Fruit fly (Drosophila melanogaster): Measurements from ENCODE around the gene Task6.

Task6 gene

dm6 chr3R:13715012-13715673 is 40.8 kb upstream of the Task6 start, which contains the start of gene kmr (continued):
- no peak for TF ChIP-seq fru (optimal IDR thresholded peaks at IDR 0.05)
- no peak for TF ChIP-seq pzg (GFP tag; optimal IDR thresholded peaks at IDR 0.05)
- no peak for TF ChIP-seq Sox100B (GFP tag; optimal IDR thresholded peaks at IDR 0.05)
- TF ChIP-seq fd64A (GFP tag; optimal IDR thresholded peaks at IDR 0.05), result no peak
- peak; percentile 8 for TF ChIP-seq stwl (tag; optimal IDR thresholded peaks at IDR 0.05)
- TF ChIP-seq Hsf (GFP tag; optimal IDR thresholded peaks at IDR 0.05), result no peak
- TF ChIP-seq Dp (GFP tag; optimal IDR thresholded peaks at IDR 0.05), result no peak
- TF ChIP-seq Awh (GFP tag; IDR thresholded peaks at IDR 0.05), result peak; percentile 51; the same call in 1 of the 2 replicates
- peak; percentile 57 for TF ChIP-seq kah (GFP tag; optimal IDR thresholded peaks at IDR 0.05)
- TF ChIP-seq Rfx (GFP tag; IDR thresholded peaks at IDR 0.05), result no peak; the same call in 1 of the 2 replicates
- peak; percentile 22 for TF ChIP-seq CG33213 (GFP tag; optimal IDR thresholded peaks at IDR 0.05)
- TF ChIP-seq abd-A (tag; optimal IDR thresholded peaks at IDR 0.05), result peak; percentile 76
- TF ChIP-seq NFAT (GFP tag; IDR thresholded peaks at IDR 0.05), result peak; percentile 8; the same call in 1 of the 2 replicates
- TF ChIP-seq nmo (GFP tag; optimal IDR thresholded peaks at IDR 0.05), result peak; percentile 23
- peak; percentile 50 for TF ChIP-seq odd (GFP tag; optimal IDR thresholded peaks at IDR 0.05)
- TF ChIP-seq lab (GFP tag; optimal IDR thresholded peaks at IDR 0.05), result peak; percentile 74
- no peak for TF ChIP-seq CG31365 (tag; optimal IDR thresholded peaks at IDR 0.05)
- no peak for TF ChIP-seq CG6272 (GFP tag; IDR thresholded peaks at IDR 0.05)
- TF ChIP-seq Xrp1 (GFP tag; IDR thresholded peaks at IDR 0.05), result no peak; the same call in 1 of the 2 replicates
- no peak for TF ChIP-seq sisA (GFP tag; IDR thresholded peaks at IDR 0.05)
- no peak for TF ChIP-seq tx (GFP tag; optimal IDR thresholded peaks at IDR 0.05)
- no peak for TF ChIP-seq ttk (GFP tag; IDR thresholded peaks at IDR 0.05)
- TF ChIP-seq CG15011 (GFP tag; optimal IDR thresholded peaks at IDR 0.05), result no peak
- TF ChIP-seq CG6683 (GFP tag; optimal IDR thresholded peaks at IDR 0.05), result no peak
- TF ChIP-seq sima (GFP tag; optimal IDR thresholded peaks at IDR 0.05), result no peak
- TF ChIP-seq CG30020 (tag; optimal IDR thresholded peaks at IDR 0.05), result no peak
- TF ChIP-seq CG4360 (GFP tag; IDR thresholded peaks at IDR 0.05), result peak; percentile 97
- TF ChIP-seq pnt (GFP tag; optimal IDR thresholded peaks at IDR 0.05), result peak; percentile 5
- no peak for TF ChIP-seq Hr78 (GFP tag; optimal IDR thresholded peaks at IDR 0.05)
- peak; percentile 49 for TF ChIP-seq CG2875 (GFP tag; optimal IDR thresholded peaks at IDR 0.05)
- TF ChIP-seq gsb-n (tag; optimal IDR thresholded peaks at IDR 0.05), result no peak
- TF ChIP-seq CG14050 (GFP tag; IDR thresholded peaks at IDR 0.05), result peak; percentile 40; the same call in 1 of the 3 replicates
- TF ChIP-seq ranshi (GFP tag; IDR thresholded peaks at IDR 0.05), result peak; percentile 26; the same call in 1 of the 2 replicates
- TF ChIP-seq CG1792 (GFP tag; optimal IDR thresholded peaks at IDR 0.05), result no peak
- TF ChIP-seq chm (GFP tag; IDR thresholded peaks at IDR 0.05), result peak; percentile 78
- TF ChIP-seq B-H2 (GFP tag; optimal IDR thresholded peaks at IDR 0.05), result peak; percentile 67
- no peak for TF ChIP-seq CG4820 (GFP tag; optimal IDR thresholded peaks at IDR 0.05)
- TF ChIP-seq CG11085 (GFP tag; IDR thresholded peaks at IDR 0.05), result no peak
- TF ChIP-seq CG6765 (GFP tag; optimal IDR thresholded peaks at IDR 0.05), result peak; percentile 12
- no peak for TF ChIP-seq CG10979 (tag; optimal IDR thresholded peaks at IDR 0.05)
- TF ChIP-seq caup (GFP tag; optimal IDR thresholded peaks at IDR 0.05; ENCODE audit: severe bottlenecking), result peak; percentile 59
- peak; percentile 15 for TF ChIP-seq repo (GFP tag; optimal IDR thresholded peaks at IDR 0.05)
- peak; percentile 36 for TF ChIP-seq CG4707 (GFP tag; optimal IDR thresholded peaks at IDR 0.05)
- TF ChIP-seq peb (GFP tag; IDR thresholded peaks at IDR 0.05), result no peak
- TF ChIP-seq cas (GFP tag; IDR thresholded peaks at IDR 0.05), result peak; percentile 8; the same call in 1 of the 2 replicates
- no peak for TF ChIP-seq ken (GFP tag; IDR thresholded peaks at IDR 0.05)
- TF ChIP-seq bigmax (GFP tag; optimal IDR thresholded peaks at IDR 0.05), result peak; percentile 9
- TF ChIP-seq CG2202 (tag; optimal IDR thresholded peaks at IDR 0.05), result peak; percentile 48
- no peak for TF ChIP-seq Myb (GFP tag; optimal IDR thresholded peaks at IDR 0.05)
- no peak for TF ChIP-seq CG32532 (GFP tag; IDR thresholded peaks at IDR 0.05)
